Worm (Caenorhabditis elegans) whole organism, L1 larva: ENCODE data around the gene nep-1.

Source experiments
- ama-1 ChIP-seq: fragments of 150-350 bp; optimal IDR thresholded peaks from 2 replicates; lab custom pipeline; 2014
- lin-39 ChIP-seq: fragments of 150-350 bp; optimal IDR thresholded peaks from 2 replicates; lab custom pipeline; 2014; ENCODE audit warnings: missing biosample characterization, missing genetic modification reagents, missing genetic modification characterization
- mdl-1 ChIP-seq, 2 experiments: fragments of 150-350 bp; optimal IDR thresholded peaks; 2 replicates each; lab custom pipeline; 2014 to 2017; ENCODE audit warnings: missing biosample characterization in 2 of 2, missing genetic modification characterization in 2 of 2, inconsistent platforms in 1 of 2
- sox-4 ChIP-seq: sonication (generic microtip); optimal IDR thresholded peaks from 2 replicates; lab custom pipeline; 2016; ENCODE audit warnings: missing genetic modification characterization, missing compliant biosample characterization
- unc-62 ChIP-seq: fragments of 150-350 bp; optimal IDR thresholded peaks from 2 replicates; lab custom pipeline; 2014; ENCODE audit warnings: missing biosample characterization, missing genetic modification reagents, missing genetic modification characterization

DNA sequence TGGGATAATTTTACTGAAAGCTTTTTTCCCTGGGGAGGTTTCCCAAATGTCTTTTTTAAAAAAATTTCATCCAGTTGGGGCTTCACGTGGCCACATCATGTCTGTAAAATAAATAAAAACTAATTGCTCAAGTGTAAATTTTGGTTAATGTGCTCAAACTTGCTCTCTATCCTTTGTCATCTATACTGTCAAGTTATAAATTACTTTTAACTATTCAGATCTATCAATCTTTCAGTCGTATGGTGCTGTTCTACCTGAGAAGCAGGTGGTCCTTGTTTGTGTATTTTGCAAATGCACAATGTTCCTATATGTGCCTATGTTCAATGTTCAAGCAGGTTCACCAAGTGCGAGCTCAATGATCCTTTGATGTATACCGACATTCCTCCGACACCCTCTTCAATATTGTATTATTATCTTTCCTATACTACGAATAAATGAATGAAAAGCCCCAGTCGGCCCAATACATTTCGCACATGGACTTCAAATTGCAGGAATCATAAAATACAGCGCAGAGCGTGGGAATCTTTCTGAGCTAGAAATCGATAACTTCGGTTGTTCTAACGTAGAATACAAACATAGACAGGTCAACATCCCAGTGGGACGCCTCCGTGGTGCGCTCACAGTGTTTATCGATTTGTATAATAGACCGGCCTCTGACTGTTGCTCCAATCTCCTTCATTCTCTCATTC lies 24.3 kb upstream of the nep-1 start, which contains the start of the genes sfxn-1.4 and C47D12.4:
- TF ChIP-seq ama-1 (lab: Kevin White, UChicago): no peak
- no peak for TF ChIP-seq unc-62 (GFP tag; lab: Kevin White, UChicago)
- TF ChIP-seq sox-4 (tag; lab: Kevin White, UChicago): no peak
- TF ChIP-seq lin-39 (tag; lab: Kevin White, UChicago): no peak
- no peak for TF ChIP-seq mdl-1 (tag; optimal IDR thresholded peaks at IDR 0.05; lab: Kevin White, UChicago)
